Worm (Caenorhabditis elegans): ENCODE measurements around the gene asp-6.
A peak's percentile ranks its signal among the peaks of the same experiment; 100 is the strongest.

asp-6 gene

ce11 chrV:8228712-8229119 lies 40.0 kb downstream of the asp-6 start:
- TF ChIP-seq W03F9.2 (tag; optimal IDR thresholded peaks at IDR 0.05) (peak; percentile 82), dao-5 (tag; optimal IDR thresholded peaks at IDR 0.05) (no peak), him-1 (tag; optimal IDR thresholded peaks at IDR 0.05) (peak; percentile 24)

ce11 chrV:8226812-8227211 lies 41.9 kb downstream of the asp-6 start, which contains the start of gene K07C11.10:
TSS of gene K07C11.10 (minus strand) at chrV:8226912.
- TF ChIP-seq W03F9.2 (tag; optimal IDR thresholded peaks at IDR 0.05) (no peak), dao-5 (tag; optimal IDR thresholded peaks at IDR 0.05) (no peak), him-1 (tag; optimal IDR thresholded peaks at IDR 0.05) (no peak)

- TF ChIP-seq dao-5 (tag; optimal IDR thresholded peaks at IDR 0.05): no peak
- TF ChIP-seq W03F9.2 (tag; optimal IDR thresholded peaks at IDR 0.05): no peak
- no peak for TF ChIP-seq him-1 (tag; optimal IDR thresholded peaks at IDR 0.05)
Observed at ce11 chrV:8224634-8225033, 44.1 kb downstream of the asp-6 start, which contains the start of gene pax-1. TSS of gene pax-1 (plus strand) at chrV:8224934.

ce11 chrV:8223417-8223816 lies 45.3 kb downstream of the asp-6 start:
- TF ChIP-seq dao-5 (tag; optimal IDR thresholded peaks at IDR 0.05) (no peak), him-1 (tag; optimal IDR thresholded peaks at IDR 0.05) (no peak), W03F9.2 (tag; optimal IDR thresholded peaks at IDR 0.05) (no peak)

- TF ChIP-seq dao-5 (tag; optimal IDR thresholded peaks at IDR 0.05) (no peak), W03F9.2 (tag; optimal IDR thresholded peaks at IDR 0.05) (no peak), him-1 (tag; optimal IDR thresholded peaks at IDR 0.05) (no peak)
Observed at ce11 chrV:8221083-8221538, 47.6 kb downstream of the asp-6 start, which contains the start of the genes cogc-6 and air-1. TSS of gene cogc-6 (minus strand) at chrV:8221316. TSS of gene air-1 (plus strand) at chrV:8221488.

ce11 chrV:8219550-8219949 lies 49.2 kb downstream of the asp-6 start:
- TF ChIP-seq W03F9.2 (tag; optimal IDR thresholded peaks at IDR 0.05) (no peak), him-1 (tag; optimal IDR thresholded peaks at IDR 0.05) (no peak), dao-5 (tag; optimal IDR thresholded peaks at IDR 0.05) (no peak)

ce11 chrV:8217661-8218265 lies 51.0 kb downstream of the asp-6 start, which contains the start of gene K07C11.8:
TSS of gene K07C11.8 (minus strand) at chrV:8217884.
- TF ChIP-seq W03F9.2 (tag; optimal IDR thresholded peaks at IDR 0.05) (no peak), dao-5 (tag; optimal IDR thresholded peaks at IDR 0.05) (no peak), him-1 (tag; optimal IDR thresholded peaks at IDR 0.05) (no peak)

Data from whole organism, L4/young adult.